Fruit fly (Drosophila melanogaster): ENCODE data around the gene p38c.
A peak's percentile ranks its signal among the peaks of the same experiment; 100 is the strongest.

The p38c gene

dm6 chr3R:24112320-24113069 lies 37.5 kb downstream of the p38c start, which contains the start of gene CG13605 (continued):
- peak; percentile 71 for TF ChIP-seq Hr4 (GFP tag; optimal IDR thresholded peaks at IDR 0.05)
- peak; percentile 33 for TF ChIP-seq Lpt (GFP tag; optimal IDR thresholded peaks at IDR 0.05)
- TF ChIP-seq Sox14 (GFP tag; optimal IDR thresholded peaks at IDR 0.05) = peak; percentile 41
- peak; percentile 25 for TF ChIP-seq dac (GFP tag; optimal IDR thresholded peaks at IDR 0.05)
- peak; percentile 57 for TF ChIP-seq CG7368 (GFP tag; optimal IDR thresholded peaks at IDR 0.05)
- peak; percentile 71 for TF ChIP-seq Met (GFP tag; optimal IDR thresholded peaks at IDR 0.05)
- TF ChIP-seq CG32006 (GFP tag; optimal IDR thresholded peaks at IDR 0.05) = peak; percentile 66
- TF ChIP-seq vri (GFP tag; optimal IDR thresholded peaks at IDR 0.05) = peak; percentile 65
- TF ChIP-seq CG6276 (GFP tag; optimal IDR thresholded peaks at IDR 0.05) = peak; percentile 68
- TF ChIP-seq CG11294 (GFP tag; IDR thresholded peaks at IDR 0.05) = peak; percentile 62
- peak; percentile 44 for TF ChIP-seq Gug (GFP tag; IDR thresholded peaks at IDR 0.05)
- TF ChIP-seq Blimp-1 (GFP tag; optimal IDR thresholded peaks at IDR 0.05) = peak; percentile 18
- no peak for TF ChIP-seq CG11902 (GFP tag; optimal IDR thresholded peaks at IDR 0.05)
- TF ChIP-seq spab (GFP tag; optimal IDR thresholded peaks at IDR 0.05) = no peak
- TF ChIP-seq CG11762 (GFP tag; optimal IDR thresholded peaks at IDR 0.05; ENCODE audit: insufficient read depth) = peak; percentile 53
- peak; percentile 71 for TF ChIP-seq Sox102F (GFP tag; optimal IDR thresholded peaks at IDR 0.05)
- peak; percentile 91 for TF ChIP-seq Eip78C (GFP tag)
- TF ChIP-seq CG3032 (tag; optimal IDR thresholded peaks at IDR 0.05) = peak; percentile 60
- TF ChIP-seq CG10669 (GFP tag; optimal IDR thresholded peaks at IDR 0.05) = peak; percentile 33
- peak; percentile 81 for TF ChIP-seq CG15336 (GFP tag; IDR thresholded peaks at IDR 0.05)
- TF ChIP-seq lz (GFP tag; optimal IDR thresholded peaks at IDR 0.05) = peak; percentile 53
- TF ChIP-seq salr (GFP tag; optimal IDR thresholded peaks at IDR 0.05) = peak in 1 of 2 experiments; percentile 5
- TF ChIP-seq svp (GFP tag) = peak; percentile 66
- TF ChIP-seq Smox (GFP tag; optimal IDR thresholded peaks at IDR 0.05) = peak; percentile 65
- TF ChIP-seq topi (GFP tag; optimal IDR thresholded peaks at IDR 0.05) = peak; percentile 73
- TF ChIP-seq acj6 (GFP tag; optimal IDR thresholded peaks at IDR 0.05) = peak; percentile 73
- TF ChIP-seq pdm3 (GFP tag; optimal IDR thresholded peaks at IDR 0.05) = peak; percentile 65
- TF ChIP-seq Eip75B (GFP tag; optimal IDR thresholded peaks at IDR 0.05) = peak; percentile 51
- TF ChIP-seq Hr39 (GFP tag; optimal IDR thresholded peaks at IDR 0.05) = peak; percentile 67

- TF ChIP-seq Smox (GFP tag; optimal IDR thresholded peaks at IDR 0.05) (peak; percentile 94), CG6808 (GFP tag; optimal IDR thresholded peaks at IDR 0.05) (peak; percentile 99), Met (GFP tag; optimal IDR thresholded peaks at IDR 0.05) (peak; percentile 96), net (GFP tag; optimal IDR thresholded peaks at IDR 0.05) (peak; percentile 99), Eip93F (GFP tag; optimal IDR thresholded peaks at IDR 0.05) (peak; percentile 93), CG10631 (GFP tag; optimal IDR thresholded peaks at IDR 0.05) (peak; percentile 99), Eip75B (GFP tag; optimal IDR thresholded peaks at IDR 0.05) (peak; percentile 94), Hr38 (GFP tag; optimal IDR thresholded peaks at IDR 0.05) (peak; percentile 6), CG6792 (GFP tag; optimal IDR thresholded peaks at IDR 0.05) (peak; percentile 98), CG6276 (GFP tag; optimal IDR thresholded peaks at IDR 0.05) (peak; percentile 98), CG4318 (GFP tag; optimal IDR thresholded peaks at IDR 0.05) (peak; percentile 99), topi (GFP tag; optimal IDR thresholded peaks at IDR 0.05) (peak; percentile 95), Sox15 (GFP tag; optimal IDR thresholded peaks at IDR 0.05) (peak; percentile 98), Lpt (GFP tag; optimal IDR thresholded peaks at IDR 0.05) (peak; percentile 99), achi (GFP tag; optimal IDR thresholded peaks at IDR 0.05) (peak; percentile 100), dsx (GFP tag; optimal IDR thresholded peaks at IDR 0.05; ENCODE audit: poor library complexity, severe bottlenecking) (peak; percentile 99), salr (GFP tag; optimal IDR thresholded peaks at IDR 0.05) (peak; percentile 97 to 99), dac (GFP tag; optimal IDR thresholded peaks at IDR 0.05) (peak; percentile 96), eg (GFP tag; IDR thresholded peaks at IDR 0.05) (no peak), Hr39 (GFP tag; optimal IDR thresholded peaks at IDR 0.05) (peak; percentile 92), spab (GFP tag; optimal IDR thresholded peaks at IDR 0.05) (peak; percentile 99), CG7368 (GFP tag; optimal IDR thresholded peaks at IDR 0.05) (peak; percentile 98), CG8119 (GFP tag; IDR thresholded peaks at IDR 0.05) (no peak), Sox102F (GFP tag; optimal IDR thresholded peaks at IDR 0.05) (peak; percentile 96), CG8632 (GFP tag; optimal IDR thresholded peaks at IDR 0.05) (peak; percentile 99), CG34406 (GFP tag; optimal IDR thresholded peaks at IDR 0.05) (peak; percentile 100), CG11902 (GFP tag; optimal IDR thresholded peaks at IDR 0.05) (peak; percentile 98), Eip78C (GFP tag) (peak; percentile 100), lz (GFP tag; optimal IDR thresholded peaks at IDR 0.05) (peak; percentile 95), CG1621 (tag; optimal IDR thresholded peaks at IDR 0.05) (peak; percentile 97), CG31627 (GFP tag; optimal IDR thresholded peaks at IDR 0.05) (peak; percentile 92), CG9139 (GFP tag; optimal IDR thresholded peaks at IDR 0.05) (peak; percentile 99), CG16779 (tag; optimal IDR thresholded peaks at IDR 0.05) (peak; percentile 98)
Observed at dm6 chr3R:24108902-24109389, 41.1 kb downstream of the p38c start, which contains the start of the genes eIF4EHP and CG18428. TSS of gene eIF4EHP (minus strand) at chr3R:24108960. TSS of gene CG18428 (plus strand) at chr3R:24109336.
